Worm (Caenorhabditis elegans) whole organism, young adult: Measurements from ENCODE around the gene nhr-104.

Experiments used
- B0019.2 ChIP-seq: fragments of 200-800 bp; sonication (Bioruptor generic); conservative IDR thresholded peaks from 2 replicates; pipeline ENCODE4 v1.3.6; 2022; ENCODE audit warnings: missing genetic modification reagents, missing genetic modification characterization, missing compliant biosample characterization
- B0336.3 ChIP-seq: fragments of 200-800 bp; sonication (Bioruptor generic); IDR thresholded peaks from 2 replicates; pipeline ENCODE4 v1.3.6; 2022; ENCODE audit warnings: missing genetic modification characterization, missing compliant biosample characterization
- C17E4.6 ChIP-seq: fragments of 200-800 bp; sonication (Bioruptor generic); IDR thresholded peaks from 2 replicates; pipeline ENCODE4 v1.3.6; 2022; ENCODE audit warnings: missing genetic modification reagents, missing genetic modification characterization, missing compliant biosample characterization
- D2030.7 ChIP-seq: fragments of 200-800 bp; sonication (Bioruptor generic); IDR thresholded peaks from 2 replicates; pipeline ENCODE4 v1.3.6; 2022; ENCODE audit warnings: missing genetic modification reagents, missing genetic modification characterization, missing compliant biosample characterization
- F33H1.4 ChIP-seq: fragments of 200-800 bp; sonication (Bioruptor generic); IDR thresholded peaks from 2 replicates; pipeline ENCODE4 v1.3.6; 2022; ENCODE audit warnings: missing genetic modification reagents, missing genetic modification characterization, missing compliant biosample characterization
- F49E8.2 ChIP-seq: sonication (generic microtip); optimal IDR thresholded peaks from 3 replicates; lab custom pipeline; 2017; ENCODE audit warnings: missing genetic modification characterization, mild to moderate bottlenecking, missing compliant biosample characterization, antibody characterized with exemption, moderate library complexity; ENCODE audit not compliant: insufficient read depth
- F57A8.1 ChIP-seq: fragments of 200-800 bp; sonication (Bioruptor generic); optimal IDR thresholded peaks from 2 replicates; lab custom pipeline; 2018; ENCODE audit warnings: mild to moderate bottlenecking, missing genetic modification characterization, moderate library complexity, missing compliant biosample characterization
- F57C9.4 ChIP-seq: sonication (generic microtip); optimal IDR thresholded peaks from 2 replicates; lab custom pipeline; 2017; ENCODE audit warnings: mild to moderate bottlenecking, missing genetic modification characterization, missing compliant biosample characterization
- K12H6.12 ChIP-seq: fragments of 200-800 bp; sonication (Bioruptor generic); optimal IDR thresholded peaks from 2 replicates; lab custom pipeline; 2018; ENCODE audit warnings: mild to moderate bottlenecking, missing genetic modification characterization, missing compliant biosample characterization
- T07F8.4 ChIP-seq: sonication (generic microtip); optimal IDR thresholded peaks from 2 replicates; lab custom pipeline; 2016; ENCODE audit warnings: mild to moderate bottlenecking, missing genetic modification characterization, moderate library complexity, missing compliant biosample characterization
- T26A5.8 ChIP-seq: sonication (generic microtip); optimal IDR thresholded peaks from 2 replicates; lab custom pipeline; 2016; ENCODE audit warnings: missing genetic modification characterization, missing compliant biosample characterization
- Y53F4B.3 ChIP-seq: fragments of 200-800 bp; sonication (Bioruptor generic); IDR thresholded peaks from 2 replicates; pipeline ENCODE4 v1.3.6; 2022; ENCODE audit warnings: missing genetic modification reagents, missing genetic modification characterization, missing compliant biosample characterization
- Y53G8AR.9 ChIP-seq: fragments of 200-800 bp; sonication (Bioruptor generic); conservative IDR thresholded peaks from 2 replicates; pipeline ENCODE4 v1.3.6; 2022; ENCODE audit warnings: missing genetic modification reagents, missing genetic modification characterization, missing compliant biosample characterization
- Y67H2A.10 ChIP-seq: fragments of 200-800 bp; sonication (Bioruptor generic); conservative IDR thresholded peaks from 2 replicates; pipeline ENCODE4 v1.3.6; 2022; ENCODE audit warnings: missing genetic modification reagents, missing genetic modification characterization, missing compliant biosample characterization
- Y79H2A.3 ChIP-seq: fragments of 200-800 bp; sonication (Bioruptor generic); conservative IDR thresholded peaks from 2 replicates; pipeline ENCODE4 v1.3.6; 2022; ENCODE audit warnings: missing genetic modification reagents, missing genetic modification characterization, missing compliant biosample characterization
- ZK185.1 ChIP-seq: sonication (generic microtip); optimal IDR thresholded peaks from 2 replicates; lab custom pipeline; 2016; ENCODE audit warnings: mild to moderate bottlenecking, missing genetic modification characterization, missing compliant biosample characterization; ENCODE audit not compliant: poor library complexity, severe bottlenecking
- ama-1 ChIP-seq, 3 experiments: fragments of 150-350 bp in 1 of 3; sonication (generic microtip) in 2 of 3; optimal IDR thresholded peaks; 2 replicates each; lab custom pipeline; 2014 to 2018; ENCODE audit warnings: missing biosample characterization in 2 of 3, missing genetic modification characterization in 2 of 3, missing genetic modification reagents in 2 of 3
- athp-1 ChIP-seq: sonication (generic microtip); optimal IDR thresholded peaks from 2 replicates; lab custom pipeline; 2017; ENCODE audit warnings: mild to moderate bottlenecking, missing genetic modification characterization, missing compliant biosample characterization
- ccch-3 ChIP-seq: fragments of 200-800 bp; sonication (Bioruptor generic); optimal IDR thresholded peaks from 2 replicates; lab custom pipeline; 2018; ENCODE audit warnings: mild to moderate bottlenecking, missing genetic modification characterization, missing compliant biosample characterization
- cebp-1 ChIP-seq, 2 experiments: fragments of 200-800 bp in 1 of 2; sonication (Bioruptor generic) in 1 of 2; sonication (generic microtip) in 1 of 2; IDR thresholded peaks in 1 of 2; optimal IDR thresholded peaks in 1 of 2; 2 replicates each; pipeline versions ENCODE4 v1.3.6 to Lab custom; 2017 to 2022; ENCODE audit warnings: missing compliant biosample characterization in 2 of 2, missing genetic modification characterization in 2 of 2, mild to moderate bottlenecking in 1 of 2, missing genetic modification reagents in 1 of 2, moderate library complexity in 1 of 2
- cebp-2 ChIP-seq: fragments of 200-800 bp; sonication (Bioruptor generic); IDR thresholded peaks from 2 replicates; pipeline ENCODE4 v1.3.6; 2022; ENCODE audit warnings: missing genetic modification characterization, missing compliant biosample characterization
- ceh-27 ChIP-seq: fragments of 200-800 bp; sonication (Bioruptor generic); optimal IDR thresholded peaks from 2 replicates; lab custom pipeline; 2018; ENCODE audit warnings: mild to moderate bottlenecking, missing genetic modification characterization, moderate library complexity, missing compliant biosample characterization
- ceh-40 ChIP-seq: fragments of 200-800 bp; sonication (Bioruptor generic); IDR thresholded peaks from 2 replicates; pipeline ENCODE4 v1.3.6; 2022; ENCODE audit warnings: missing genetic modification characterization, missing compliant biosample characterization
- die-1 ChIP-seq: sonication (generic microtip); optimal IDR thresholded peaks from 2 replicates; lab custom pipeline; 2016; ENCODE audit warnings: missing genotype, mild to moderate bottlenecking, missing genetic modification characterization, missing compliant biosample characterization
- dpl-1 ChIP-seq: fragments of 150-350 bp; optimal IDR thresholded peaks from 2 replicates; lab custom pipeline; 2014; ENCODE audit warnings: missing biosample characterization, missing genetic modification reagents, missing genetic modification characterization
- hlh-26 ChIP-seq: fragments of 200-800 bp; sonication (Bioruptor generic); conservative IDR thresholded peaks from 2 replicates; pipeline ENCODE4 v1.3.6; 2022; ENCODE audit warnings: missing genetic modification reagents, missing genetic modification characterization, missing compliant biosample characterization
- hrde-1 ChIP-seq: sonication (generic microtip); optimal IDR thresholded peaks from 2 replicates; lab custom pipeline; 2016; ENCODE audit warnings: missing genetic modification characterization, mild to moderate bottlenecking, missing compliant biosample characterization, moderate library complexity, missing genotype, missing genetic modification reagents, borderline replicate concordance
- lin-40 ChIP-seq: sonication (generic microtip); optimal IDR thresholded peaks from 2 replicates; lab custom pipeline; 2016; ENCODE audit warnings: missing genetic modification characterization, mild to moderate bottlenecking, missing compliant biosample characterization, missing genotype, missing genetic modification reagents
- lsl-1 ChIP-seq: fragments of 200-800 bp; sonication (Bioruptor generic); optimal IDR thresholded peaks from 2 replicates; lab custom pipeline; 2018; ENCODE audit warnings: mild to moderate bottlenecking, missing genetic modification characterization, moderate library complexity, missing compliant biosample characterization
- madf-10 ChIP-seq: sonication (generic microtip); optimal IDR thresholded peaks from 2 replicates; lab custom pipeline; 2016; ENCODE audit warnings: mild to moderate bottlenecking, missing genetic modification characterization, missing compliant biosample characterization
- madf-6 ChIP-seq: fragments of 200-800 bp; sonication (Bioruptor generic); IDR thresholded peaks from 2 replicates; pipeline ENCODE4 v1.3.6; 2022; ENCODE audit warnings: missing genetic modification reagents, missing genetic modification characterization, missing compliant biosample characterization
- nfyb-1 ChIP-seq: fragments of 200-800 bp; sonication (Bioruptor generic); IDR thresholded peaks from 2 replicates; pipeline ENCODE4 v1.3.6; 2022; ENCODE audit warnings: missing genetic modification reagents, missing genetic modification characterization, missing compliant biosample characterization
- nhr-120 ChIP-seq: fragments of 200-800 bp; sonication (Bioruptor generic); IDR thresholded peaks from 2 replicates; pipeline ENCODE4 v1.3.6; 2022; ENCODE audit warnings: missing genetic modification characterization, missing compliant biosample characterization
- pha-4 ChIP-seq: fragments of 150-350 bp; sonication (generic microtip); optimal IDR thresholded peaks from 2 replicates; lab custom pipeline; 2014; ENCODE audit warnings: missing biosample characterization, missing genetic modification reagents, missing genetic modification characterization
- rec-8 ChIP-seq, 2 experiments: sonication (generic microtip); optimal IDR thresholded peaks; 2 replicates each; lab custom pipeline; 2016; ENCODE audit warnings: mild to moderate bottlenecking in 2 of 2, missing genetic modification characterization in 2 of 2, missing genetic modification reagents in 2 of 2, missing genotype in 2 of 2, missing biosample characterization in 1 of 2, missing compliant biosample characterization in 1 of 2, moderate library complexity in 1 of 2
- repo-1 ChIP-seq: sonication (generic microtip); optimal IDR thresholded peaks from 2 replicates; lab custom pipeline; 2017; ENCODE audit warnings: mild to moderate bottlenecking, missing genetic modification characterization, missing compliant biosample characterization
- rpc-1 ChIP-seq, 2 experiments: fragments of 150-350 bp in 1 of 2; sonication (generic microtip) in 1 of 2; optimal IDR thresholded peaks; 2 replicates each; lab custom pipeline; 2014 to 2018; ENCODE audit warnings: missing biosample characterization in 1 of 2, missing genetic modification characterization in 1 of 2, missing genetic modification reagents in 1 of 2, missing genotype in 1 of 2
- snpc-1.3 ChIP-seq: sonication (generic microtip); optimal IDR thresholded peaks from 2 replicates; lab custom pipeline; 2017; ENCODE audit warnings: missing genetic modification characterization, mild to moderate bottlenecking, missing compliant biosample characterization, antibody characterized with exemption, moderate library complexity, missing genotype, missing genetic modification reagents; ENCODE audit not compliant: insufficient read depth
- snpc-3.4 ChIP-seq: sonication (generic microtip); optimal IDR thresholded peaks from 2 replicates; lab custom pipeline; 2017; ENCODE audit warnings: missing genetic modification characterization, mild to moderate bottlenecking, missing compliant biosample characterization, antibody characterized with exemption, moderate library complexity, missing genotype, missing genetic modification reagents
- snpc-4 ChIP-seq, 5 experiments: fragments of 150-350 bp in 1 of 5; sonication (generic microtip) in 4 of 5; optimal IDR thresholded peaks; 2 replicates each; lab custom pipeline; 2014 to 2018; ENCODE audit warnings: missing genetic modification characterization in 5 of 5, missing biosample characterization in 3 of 5, antibody characterized with exemption in 2 of 5, mild to moderate bottlenecking in 2 of 5, missing compliant biosample characterization in 2 of 5, missing genotype in 2 of 5, moderate library complexity in 2 of 5, missing genetic modification reagents in 1 of 5
- tbp1 ChIP-seq: fragments of 200-800 bp; sonication (Bioruptor generic); optimal IDR thresholded peaks from 2 replicates; lab custom pipeline; 2018; ENCODE audit warnings: mild to moderate bottlenecking, missing genetic modification characterization, missing compliant biosample characterization
- ztf-25 ChIP-seq: fragments of 200-800 bp; sonication (Bioruptor generic); IDR thresholded peaks from 2 replicates; pipeline ENCODE4 v1.3.6; 2022; ENCODE audit warnings: missing genetic modification reagents, missing genetic modification characterization, missing compliant biosample characterization
- ztf-26 ChIP-seq: sonication (generic microtip); optimal IDR thresholded peaks from 2 replicates; lab custom pipeline; 2017; ENCODE audit warnings: missing genetic modification characterization, missing compliant biosample characterization
- ztf-28 ChIP-seq: fragments of 200-800 bp; sonication (Bioruptor generic); IDR thresholded peaks from 2 replicates; pipeline ENCODE4 v1.3.6; 2022; ENCODE audit warnings: missing genetic modification reagents, missing genetic modification characterization, missing compliant biosample characterization
- ztf-3 ChIP-seq: fragments of 200-800 bp; sonication (Bioruptor generic); optimal IDR thresholded peaks from 2 replicates; lab custom pipeline; 2018; ENCODE audit warnings: mild to moderate bottlenecking, missing genetic modification characterization, missing compliant biosample characterization
- ztf-6 ChIP-seq: fragments of 200-800 bp; sonication (Bioruptor generic); IDR thresholded peaks from 2 replicates; pipeline ENCODE4 v1.3.6; 2022; ENCODE audit warnings: missing genetic modification reagents, missing genetic modification characterization, missing compliant biosample characterization

Gene nhr-104

DNA sequence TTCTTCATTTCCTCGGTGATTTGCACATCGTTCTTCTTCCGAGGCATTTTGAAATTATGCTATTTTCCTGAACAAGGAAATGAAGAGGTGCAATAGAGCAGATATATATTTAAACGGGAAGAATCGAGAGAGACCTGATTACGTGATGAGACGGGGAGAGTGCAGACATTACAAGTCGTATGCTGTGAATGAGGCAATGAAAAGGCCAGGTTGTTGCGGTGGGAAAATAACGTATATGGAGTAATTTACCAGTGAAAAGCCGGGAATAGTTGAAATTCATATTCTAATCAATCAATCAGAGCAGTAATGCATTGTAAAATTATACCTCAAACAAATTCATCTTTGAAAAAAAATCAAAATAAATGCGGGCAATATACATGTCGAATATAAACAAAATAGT, 29.8 kb downstream of the nhr-104 start, which contains the start of gene Y17G9B.8:
Gene Y17G9B.8 (minus strand): TSS at position 182 of the 400 bp plus-strand sequence.
- no peak for TF ChIP-seq hlh-26 (GFP tag; lab: Robert Waterston, UW)
- TF ChIP-seq ztf-3: no peak
- no peak for TF ChIP-seq T26A5.8 (tag; lab: Kevin White, UChicago)
- no peak for TF ChIP-seq ztf-6 (GFP tag; lab: Robert Waterston, UW)
- no peak for TF ChIP-seq Y79H2A.3 (GFP tag; lab: Robert Waterston, UW)
- peak; percentile 11 for TF ChIP-seq repo-1 (tag; lab: Kevin White, UChicago)
- TF ChIP-seq pha-4 (tag; lab: Kevin White, UChicago): no peak
- TF ChIP-seq ccch-3: no peak
- no peak for TF ChIP-seq nhr-120 (GFP tag; lab: Robert Waterston, UW)
- no peak for TF ChIP-seq lin-40
- no peak for TF ChIP-seq B0019.2 (GFP tag; lab: Robert Waterston, UW)
- TF ChIP-seq B0336.3: peak; percentile 75
- no peak for TF ChIP-seq F33H1.4 (GFP tag; lab: Robert Waterston, UW)
- TF ChIP-seq ZK185.1 (tag; lab: Kevin White, UChicago): no peak
- peak; percentile 55; the same call in 1 of the 2 replicates for TF ChIP-seq madf-6 (GFP tag; lab: Robert Waterston, UW)
- no peak for TF ChIP-seq cebp-2
- peak; percentile 23 for TF ChIP-seq lsl-1
- TF ChIP-seq snpc-1.3 (tag; lab: Kevin White, UChicago): peak; percentile 11
- no peak for TF ChIP-seq ama-1 (optimal IDR thresholded peaks at IDR 0.05; lab: Kevin White, UChicago)
- no peak for TF ChIP-seq ama-1 (GFP tag; optimal IDR thresholded peaks at IDR 0.05; lab: Kevin White, UChicago)
- no peak for TF ChIP-seq madf-10 (tag; lab: Kevin White, UChicago)
- peak; percentile 45 for TF ChIP-seq F49E8.2 (tag; lab: Kevin White, UChicago)
- TF ChIP-seq ceh-40 (GFP tag; lab: Robert Waterston, UW): no peak
- no peak for TF ChIP-seq snpc-4 (GFP tag; optimal IDR thresholded peaks at IDR 0.05; lab: Kevin White, UChicago)
- peak in 1 of 4 experiments; percentile 66 for TF ChIP-seq snpc-4 (tag; optimal IDR thresholded peaks at IDR 0.05; lab: Kevin White, UChicago)
- TF ChIP-seq ztf-26 (tag; lab: Kevin White, UChicago): no peak
- TF ChIP-seq C17E4.6 (GFP tag; lab: Robert Waterston, UW): no peak
- no peak for TF ChIP-seq Y53G8AR.9
- no peak for TF ChIP-seq hrde-1 (tag; lab: Kevin White, UChicago)
- TF ChIP-seq snpc-3.4: peak; percentile 67
- no peak for TF ChIP-seq D2030.7 (GFP tag; lab: Robert Waterston, UW)
- peak; percentile 25 for TF ChIP-seq die-1
- no peak for TF ChIP-seq Y67H2A.10 (GFP tag; lab: Robert Waterston, UW)
- no peak for TF ChIP-seq ztf-28
- TF ChIP-seq ztf-25 (GFP tag; lab: Robert Waterston, UW): no peak
- TF ChIP-seq rec-8 (tag; optimal IDR thresholded peaks at IDR 0.05; lab: Kevin White, UChicago): no peak
- TF ChIP-seq T07F8.4 (tag; lab: Kevin White, UChicago): no peak
- no peak for TF ChIP-seq F57C9.4 (tag; lab: Kevin White, UChicago)
- no peak for TF ChIP-seq Y53F4B.3 (GFP tag; lab: Robert Waterston, UW)
- no peak for TF ChIP-seq dpl-1 (GFP tag; lab: Kevin White, UChicago)
- no peak for TF ChIP-seq F57A8.1 (GFP tag; lab: Kevin White, UChicago)
- TF ChIP-seq cebp-1 (GFP tag; IDR thresholded peaks at IDR 0.05; lab: Robert Waterston, UW): no peak
- peak; percentile 11 for TF ChIP-seq cebp-1 (tag; optimal IDR thresholded peaks at IDR 0.05; lab: Kevin White, UChicago)
- peak; percentile 51 for TF ChIP-seq tbp1
- peak; percentile 10 for TF ChIP-seq athp-1 (tag; lab: Kevin White, UChicago)
- TF ChIP-seq K12H6.12 (tag; lab: Kevin White, UChicago): no peak
- TF ChIP-seq nfyb-1 (GFP tag; lab: Robert Waterston, UW): peak; percentile 72
- peak; percentile 2 for TF ChIP-seq ceh-27 (GFP tag; lab: Kevin White, UChicago)
- TF ChIP-seq rpc-1 (optimal IDR thresholded peaks at IDR 0.05; lab: Kevin White, UChicago): no peak
- TF ChIP-seq rpc-1 (tag; optimal IDR thresholded peaks at IDR 0.05; lab: Kevin White, UChicago): no peak
